Fruit fly (Drosophila melanogaster) whole organism, embryonic: Measurements from ENCODE around the gene bero.

Experiments used
- Awh ChIP-seq: fragments of 200-800 bp; sonication (Bioruptor generic); IDR thresholded peaks from 2 replicates; pipeline ENCODE4, ENCODE4 v1.3.6; 2022; ENCODE audit warnings: missing biosample characterization, missing genetic modification characterization
- Bteb2 ChIP-seq: fragments of 200-800 bp; sonication (Bioruptor generic); optimal IDR thresholded peaks from 2 replicates; lab custom pipeline; 2016; ENCODE audit warnings: missing biosample characterization, missing genetic modification characterization
- CG10147 ChIP-seq: fragments of 200-800 bp; sonication (Bioruptor generic); optimal IDR thresholded peaks from 2 replicates; lab custom pipeline; 2019; ENCODE audit warnings: missing biosample characterization, mild to moderate bottlenecking, missing genetic modification characterization, moderate library complexity
- CG10366 ChIP-seq: fragments of 200-800 bp; sonication (Bioruptor generic); IDR thresholded peaks from 2 replicates; pipeline ENCODE4 v1.3.6; 2022; ENCODE audit warnings: missing biosample characterization, missing genetic modification characterization
- CG12104 ChIP-seq: fragments of 200-800 bp; sonication (Bioruptor generic); optimal IDR thresholded peaks from 3 replicates; lab custom pipeline; 2016; ENCODE audit warnings: missing biosample characterization, missing genetic modification characterization
- CG12391 ChIP-seq: fragments of 200-800 bp; sonication (Bioruptor generic); optimal IDR thresholded peaks from 3 replicates; lab custom pipeline; 2018; ENCODE audit warnings: missing biosample characterization, mild to moderate bottlenecking, missing genetic modification characterization, moderate library complexity
- CG13894 ChIP-seq: fragments of 200-800 bp; sonication (Bioruptor generic); optimal IDR thresholded peaks from 3 replicates; lab custom pipeline; 2018; ENCODE audit warnings: missing biosample characterization, mild to moderate bottlenecking, missing genetic modification characterization, moderate library complexity
- CG14014 ChIP-seq: fragments of 200-800 bp; sonication (Bioruptor generic); IDR thresholded peaks from 2 replicates; pipeline ENCODE4 v1.3.6; 2022; ENCODE audit warnings: missing biosample characterization, missing genetic modification characterization
- CG15479 ChIP-seq: fragments of 200-800 bp; sonication (Bioruptor generic); optimal IDR thresholded peaks from 3 replicates; lab custom pipeline; 2019; ENCODE audit warnings: missing biosample characterization, mild to moderate bottlenecking, missing genetic modification characterization, moderate library complexity
- CG15514 ChIP-seq: fragments of 200-800 bp; sonication (Bioruptor generic); optimal IDR thresholded peaks from 3 replicates; lab custom pipeline; 2017; ENCODE audit warnings: missing biosample characterization, missing genetic modification characterization, mild to moderate bottlenecking, moderate library complexity, missing genetic modification reagents
- CG15696 ChIP-seq: fragments of 200-800 bp; sonication (Bioruptor generic); optimal IDR thresholded peaks from 2 replicates; lab custom pipeline; 2019; ENCODE audit warnings: missing biosample characterization, mild to moderate bottlenecking, missing genetic modification characterization, moderate library complexity
- CG1647 ChIP-seq: fragments of 200-800 bp; sonication (Bioruptor generic); optimal IDR thresholded peaks from 3 replicates; lab custom pipeline; 2016; ENCODE audit warnings: missing biosample characterization, missing genetic modification characterization
- CG3163 ChIP-seq: fragments of 200-800 bp; sonication (Bioruptor generic); optimal IDR thresholded peaks from 3 replicates; lab custom pipeline; 2016; ENCODE audit warnings: missing biosample characterization, missing genetic modification characterization
- CG43689 ChIP-seq: fragments of 200-800 bp; sonication (Bioruptor generic); IDR thresholded peaks from 2 replicates; pipeline ENCODE4 v1.3.6; 2022; ENCODE audit warnings: missing biosample characterization, missing genetic modification characterization
- CG4424 ChIP-seq: fragments of 200-800 bp; sonication (Bioruptor generic); optimal IDR thresholded peaks from 3 replicates; lab custom pipeline; 2016; ENCODE audit warnings: missing biosample characterization, missing genetic modification characterization
- CG4707 ChIP-seq: fragments of 200-800 bp; sonication (Bioruptor generic); optimal IDR thresholded peaks from 2 replicates; lab custom pipeline; 2018; ENCODE audit warnings: missing biosample characterization, mild to moderate bottlenecking, missing genetic modification characterization, moderate library complexity
- CG5953 ChIP-seq: fragments of 200-800 bp; sonication (Bioruptor generic); IDR thresholded peaks from 2 replicates; pipeline ENCODE4 v1.3.6; 2022; ENCODE audit warnings: missing biosample characterization, missing genetic modification characterization
- CG6689 ChIP-seq: fragments of 200-800 bp; sonication (Bioruptor generic); IDR thresholded peaks from 2 replicates; pipeline ENCODE4 v1.3.6; 2022; ENCODE audit warnings: missing biosample characterization, missing genetic modification characterization
- CG7372 ChIP-seq: fragments of 200-800 bp; sonication (Bioruptor generic); IDR thresholded peaks from 2 replicates; pipeline ENCODE4 v1.3.6; 2022; ENCODE audit warnings: missing biosample characterization, missing genetic modification characterization
- CG7745 ChIP-seq: fragments of 200-800 bp; sonication (Bioruptor generic); optimal IDR thresholded peaks from 2 replicates; lab custom pipeline; 2018; ENCODE audit warnings: missing biosample characterization, mild to moderate bottlenecking, missing genetic modification characterization, moderate library complexity
- CG9797 ChIP-seq: fragments of 200-800 bp; sonication (Bioruptor generic); optimal IDR thresholded peaks from 3 replicates; lab custom pipeline; 2018; ENCODE audit warnings: missing biosample characterization, mild to moderate bottlenecking, missing genetic modification characterization
- CTCF ChIP-seq: fragments of 200-800 bp; sonication (Bioruptor generic); optimal IDR thresholded peaks from 2 replicates; lab custom pipeline; 2017; ENCODE audit warnings: missing biosample characterization, mild to moderate bottlenecking, missing genetic modification characterization, moderate library complexity
- CrebB ChIP-seq: fragments of 200-800 bp; sonication (Bioruptor generic); optimal IDR thresholded peaks from 3 replicates; lab custom pipeline; 2018; ENCODE audit warnings: missing biosample characterization, mild to moderate bottlenecking, missing genetic modification characterization
- D19A ChIP-seq: fragments of 200-800 bp; optimal IDR thresholded peaks from 3 replicates; lab custom pipeline; 2019; ENCODE audit warnings: missing biosample characterization, mild to moderate bottlenecking, missing genetic modification characterization, moderate library complexity
- Doc3 ChIP-seq: fragments of 200-800 bp; sonication (Bioruptor generic); IDR thresholded peaks from 3 replicates; pipeline ENCODE4 v1.3.6; 2022; ENCODE audit warnings: missing biosample characterization, missing genetic modification characterization; ENCODE audit not compliant: partially characterized antibody
- Drgx ChIP-seq: fragments of 200-800 bp; sonication (Bioruptor generic); IDR thresholded peaks from 2 replicates; pipeline ENCODE4 v1.3.6; 2022; ENCODE audit warnings: missing biosample characterization, missing genetic modification characterization
- ERR ChIP-seq: fragments of 200-800 bp; sonication (Bioruptor generic); optimal IDR thresholded peaks from 2 replicates; lab custom pipeline; 2016; ENCODE audit warnings: missing biosample characterization, missing genetic modification characterization
- Lhr ChIP-seq: fragments of 200-800 bp; sonication (Bioruptor generic); optimal IDR thresholded peaks from 3 replicates; lab custom pipeline; 2017; ENCODE audit warnings: mild to moderate bottlenecking, missing biosample characterization, missing genetic modification reagents, missing genetic modification characterization
- Oli ChIP-seq: fragments of 200-800 bp; sonication (Bioruptor generic); optimal IDR thresholded peaks from 2 replicates; lab custom pipeline; 2018; ENCODE audit warnings: missing biosample characterization, mild to moderate bottlenecking, missing genetic modification characterization, moderate library complexity
- Optix ChIP-seq: fragments of 200-800 bp; sonication (Bioruptor generic); IDR thresholded peaks from 3 replicates; pipeline ENCODE4 v1.3.6; 2022; ENCODE audit warnings: missing biosample characterization, missing genetic modification characterization
- Scr ChIP-seq: fragments of 200-800 bp; sonication (Bioruptor generic); IDR thresholded peaks from 2 replicates; pipeline ENCODE4 v1.3.6; 2022; ENCODE audit warnings: missing biosample characterization, missing genetic modification characterization; ENCODE audit not compliant: partially characterized antibody
- Usf ChIP-seq: fragments of 200-800 bp; sonication (Bioruptor generic); optimal IDR thresholded peaks from 2 replicates; lab custom pipeline; 2017; ENCODE audit warnings: missing genotype, missing biosample characterization, missing genetic modification characterization
- abd-A ChIP-seq: fragments of 200-800 bp; sonication (Bioruptor generic); optimal IDR thresholded peaks from 3 replicates; lab custom pipeline; 2019; ENCODE audit warnings: missing biosample characterization, mild to moderate bottlenecking, missing genetic modification characterization, moderate library complexity
- aop ChIP-seq: fragments of 200-800 bp; sonication (Bioruptor generic); IDR thresholded peaks from 2 replicates; pipeline ENCODE4 v1.3.6; 2022; ENCODE audit warnings: missing biosample characterization, missing genetic modification characterization
- btn ChIP-seq: fragments of 200-800 bp; sonication (Bioruptor generic); optimal IDR thresholded peaks from 2 replicates; lab custom pipeline; 2016; ENCODE audit warnings: missing biosample characterization, missing genetic modification characterization
- chm ChIP-seq: fragments of 200-800 bp; sonication (Bioruptor generic); IDR thresholded peaks from 2 replicates; pipeline ENCODE4 v1.3.6; 2022; ENCODE audit warnings: missing biosample characterization, missing genetic modification characterization
- dimm ChIP-seq: fragments of 200-800 bp; sonication (Bioruptor generic); IDR thresholded peaks from 2 replicates; pipeline ENCODE4 v1.3.6; 2022; ENCODE audit warnings: missing biosample characterization, missing genetic modification characterization
- eyg ChIP-seq: fragments of 200-800 bp; sonication (Bioruptor generic); optimal IDR thresholded peaks from 3 replicates; lab custom pipeline; 2016; ENCODE audit warnings: missing biosample characterization, missing genetic modification characterization
- grau ChIP-seq: fragments of 200-800 bp; optimal IDR thresholded peaks from 3 replicates; lab custom pipeline; 2019; ENCODE audit warnings: missing biosample characterization, mild to moderate bottlenecking, missing genetic modification characterization, moderate library complexity
- gsb ChIP-seq: fragments of 200-800 bp; sonication (Bioruptor generic); IDR thresholded peaks from 2 replicates; pipeline ENCODE4 v1.3.6; 2022; ENCODE audit warnings: missing biosample characterization, missing genetic modification characterization
- hbn ChIP-seq: fragments of 200-800 bp; sonication (Bioruptor generic); IDR thresholded peaks from 2 replicates; pipeline ENCODE4 v1.3.6; 2022; ENCODE audit warnings: missing biosample characterization, missing genetic modification characterization; ENCODE audit not compliant: partially characterized antibody
- kni ChIP-seq: fragments of 200-800 bp; sonication (Bioruptor generic); optimal IDR thresholded peaks from 3 replicates; lab custom pipeline; 2017; ENCODE audit warnings: mild to moderate bottlenecking, missing biosample characterization, missing genetic modification reagents, missing genetic modification characterization
- nerfin-2 ChIP-seq: fragments of 200-800 bp; sonication (Bioruptor generic); IDR thresholded peaks from 2 replicates; pipeline ENCODE4 v1.3.6; 2022; ENCODE audit warnings: missing biosample characterization, missing genetic modification characterization; ENCODE audit not compliant: partially characterized antibody
- onecut ChIP-seq: fragments of 200-800 bp; sonication (Bioruptor generic); IDR thresholded peaks from 2 replicates; pipeline ENCODE4 v1.3.6; 2022; ENCODE audit warnings: missing biosample characterization, missing genetic modification characterization
- org-1 ChIP-seq: fragments of 200-800 bp; sonication (Bioruptor generic); optimal IDR thresholded peaks from 2 replicates; lab custom pipeline; 2017; ENCODE audit warnings: missing biosample characterization, missing genetic modification characterization
- pho ChIP-seq: fragments of 200-800 bp; sonication (Bioruptor generic); optimal IDR thresholded peaks from 2 replicates; lab custom pipeline; 2016; ENCODE audit warnings: missing biosample characterization, missing genetic modification characterization
- phol ChIP-seq: fragments of 200-800 bp; sonication (Bioruptor generic); optimal IDR thresholded peaks from 3 replicates; lab custom pipeline; 2018; ENCODE audit warnings: missing biosample characterization, mild to moderate bottlenecking, missing genetic modification characterization, moderate library complexity
- tna ChIP-seq: fragments of 200-800 bp; sonication (Bioruptor generic); IDR thresholded peaks from 2 replicates; pipeline ENCODE4 v1.3.6; 2022; ENCODE audit warnings: missing biosample characterization, missing genetic modification characterization; ENCODE audit not compliant: partially characterized antibody
- vvl ChIP-seq: fragments of 200-800 bp; sonication (Bioruptor generic); IDR thresholded peaks from 2 replicates; pipeline ENCODE4 v1.3.6; 2022; ENCODE audit warnings: missing biosample characterization, missing genetic modification characterization
- zen ChIP-seq: fragments of 200-800 bp; sonication (Bioruptor generic); optimal IDR thresholded peaks from 3 replicates; lab custom pipeline; 2018; ENCODE audit warnings: missing biosample characterization, mild to moderate bottlenecking, missing genetic modification characterization, moderate library complexity
- zf30C ChIP-seq: fragments of 200-800 bp; sonication (Bioruptor generic); optimal IDR thresholded peaks from 3 replicates; lab custom pipeline; 2018; ENCODE audit warnings: missing biosample characterization, mild to moderate bottlenecking, missing genetic modification characterization

Gene bero

dm6 chr2L:20864764-20865265, 6.3 kb downstream of the bero start, which contains the start of gene CG9338 (continued):
- TF ChIP-seq onecut (GFP tag; lab: Robert Waterston, UW) = peak; percentile 63
- TF ChIP-seq CG12391 = no peak
- peak; percentile 72 for TF ChIP-seq CG10147
- TF ChIP-seq gsb (GFP tag; lab: Robert Waterston, UW) = peak; percentile 86; the same call in 1 of the 2 replicates
- TF ChIP-seq CG15514 = peak; percentile 86
- peak; percentile 21 for TF ChIP-seq btn
- no peak for TF ChIP-seq dimm (GFP tag; lab: Robert Waterston, UW)
- TF ChIP-seq CG15479 = no peak
- TF ChIP-seq tna (GFP tag; lab: Robert Waterston, UW) = no peak
- peak; percentile 73 for TF ChIP-seq CG14014 (GFP tag; lab: Robert Waterston, UW)
- TF ChIP-seq CTCF (GFP tag; lab: Kevin White, UChicago) = peak; percentile 54
- TF ChIP-seq Doc3 = no peak
- TF ChIP-seq chm = peak; percentile 67
- TF ChIP-seq Drgx (GFP tag; lab: Robert Waterston, UW) = peak; percentile 92
- TF ChIP-seq CG3163 = peak; percentile 56
- peak; percentile 76 for TF ChIP-seq CrebB (tag; lab: Kevin White, UChicago)
- TF ChIP-seq Oli (tag; lab: Kevin White, UChicago) = peak; percentile 77
- TF ChIP-seq phol (tag; lab: Kevin White, UChicago) = peak; percentile 94
- TF ChIP-seq vvl = peak; percentile 89
- TF ChIP-seq zen (tag; lab: Kevin White, UChicago) = peak; percentile 84
- peak; percentile 58 for TF ChIP-seq eyg (GFP tag; lab: Kevin White, UChicago)
- TF ChIP-seq ERR (GFP tag; lab: Kevin White, UChicago) = peak; percentile 83
- TF ChIP-seq abd-A (tag; lab: Kevin White, UChicago) = peak; percentile 92
- peak; percentile 87 for TF ChIP-seq Bteb2 (GFP tag; lab: Kevin White, UChicago)
- no peak for TF ChIP-seq aop (GFP tag; lab: Robert Waterston, UW)
- peak; percentile 77 for TF ChIP-seq Optix (GFP tag; lab: Robert Waterston, UW)
- peak; percentile 74 for TF ChIP-seq D19A
- no peak for TF ChIP-seq CG43689 (GFP tag; lab: Robert Waterston, UW)
- TF ChIP-seq CG9797 (GFP tag; lab: Kevin White, UChicago) = peak; percentile 37
- peak; percentile 69 for TF ChIP-seq CG10366 (GFP tag; lab: Robert Waterston, UW)
- TF ChIP-seq nerfin-2 (GFP tag; lab: Robert Waterston, UW) = peak; percentile 19; the same call in 1 of the 2 replicates
- peak; percentile 82 for TF ChIP-seq pho
- peak; percentile 92 for TF ChIP-seq Awh
- TF ChIP-seq CG15696 (tag; lab: Kevin White, UChicago) = peak; percentile 74
- peak; percentile 71 for TF ChIP-seq CG1647 (GFP tag; lab: Kevin White, UChicago)
- TF ChIP-seq Usf (GFP tag; lab: Kevin White, UChicago) = peak; percentile 47
- no peak for TF ChIP-seq zf30C (GFP tag; lab: Kevin White, UChicago)
- peak; percentile 82 for TF ChIP-seq org-1 (GFP tag; lab: Kevin White, UChicago)
- peak; percentile 13 for TF ChIP-seq Lhr
- TF ChIP-seq CG4424 = peak; percentile 95
- TF ChIP-seq grau (tag; lab: Kevin White, UChicago) = peak; percentile 84
- peak; percentile 88 for TF ChIP-seq CG7372 (GFP tag; lab: Robert Waterston, UW)
- TF ChIP-seq CG4707 (GFP tag; lab: Kevin White, UChicago) = peak; percentile 11
- TF ChIP-seq CG6689 (GFP tag; lab: Robert Waterston, UW) = peak; percentile 95
- TF ChIP-seq CG12104 (GFP tag; lab: Kevin White, UChicago) = peak; percentile 74
- TF ChIP-seq kni = peak; percentile 88
- TF ChIP-seq CG13894 = peak; percentile 90
- no peak for TF ChIP-seq CG7745
- TF ChIP-seq Scr (GFP tag; lab: Robert Waterston, UW) = peak; percentile 55
- 0 out of 2 replicates have a peak, but pooled peaks have one; percentile 16 for TF ChIP-seq hbn (GFP tag; lab: Robert Waterston, UW)
- TF ChIP-seq CG5953 = peak; percentile 21; the same call in 1 of the 2 replicates
